Worm (Caenorhabditis elegans) whole organism, late embryonic: ENCODE data around the gene B0244.10.

Experiments used
- dve-1 ChIP-seq: sonication (generic microtip); optimal IDR thresholded peaks from 2 replicates; lab custom pipeline; 2017; ENCODE audit warnings: antibody characterized with exemption, mild to moderate bottlenecking, missing genetic modification characterization, missing compliant biosample characterization
- eyg-1 ChIP-seq: sonication (generic microtip); optimal IDR thresholded peaks from 2 replicates; lab custom pipeline; 2016; ENCODE audit warnings: missing genotype, missing genetic modification characterization, missing compliant biosample characterization
- nhr-11 ChIP-seq: fragments of 150-350 bp; optimal IDR thresholded peaks from 2 replicates; lab custom pipeline; 2014; ENCODE audit warnings: missing biosample characterization, missing genetic modification characterization
- npax-4 ChIP-seq: sonication (generic microtip); optimal IDR thresholded peaks from 2 replicates; lab custom pipeline; 2016; ENCODE audit warnings: missing genetic modification characterization, missing compliant biosample characterization
- pag-3 ChIP-seq: sonication (generic microtip); optimal IDR thresholded peaks from 2 replicates; lab custom pipeline; 2016; ENCODE audit warnings: missing compliant biosample characterization, missing genetic modification characterization, borderline replicate concordance
- ref-2 ChIP-seq: sonication (generic microtip); optimal IDR thresholded peaks from 2 replicates; lab custom pipeline; 2016; ENCODE audit warnings: missing genetic modification characterization, missing compliant biosample characterization
- rnt-1 ChIP-seq: sonication (generic microtip); optimal IDR thresholded peaks from 2 replicates; lab custom pipeline; 2016; ENCODE audit warnings: missing genetic modification characterization, missing compliant biosample characterization
- sox-2 ChIP-seq: fragments of 200-800 bp; sonication (Bioruptor generic); IDR thresholded peaks from 2 replicates; pipeline ENCODE4 v1.3.6; 2022; ENCODE audit warnings: missing genetic modification reagents, missing genetic modification characterization, missing compliant biosample characterization
- tbx-7 ChIP-seq: sonication (generic microtip); optimal IDR thresholded peaks from 2 replicates; lab custom pipeline; 2016; ENCODE audit warnings: missing genotype, missing genetic modification characterization, missing compliant biosample characterization

ce11 chrIII:5693736-5694135, 41.2 kb upstream of the B0244.10 start, which contains the start of gene B0336.13:
- TF ChIP-seq tbx-7 (tag; lab: Kevin White, UChicago) = no peak
- TF ChIP-seq nhr-11 = no peak
- TF ChIP-seq rnt-1 = no peak
- TF ChIP-seq pag-3 = no peak
- no peak for TF ChIP-seq eyg-1 (tag; lab: Kevin White, UChicago)
- no peak for TF ChIP-seq npax-4 (tag; lab: Kevin White, UChicago)
- TF ChIP-seq dve-1 = no peak
- no peak for TF ChIP-seq ref-2 (tag; lab: Kevin White, UChicago)
- no peak for TF ChIP-seq sox-2 (GFP tag; lab: Robert Waterston, UW)
